Worm (Caenorhabditis elegans) whole organism, L1 larva: Measurements from ENCODE around the gene eelo-2.

Experiments
- ama-1 ChIP-seq: fragments of 150-350 bp; optimal IDR thresholded peaks from 2 replicates; lab custom pipeline; 2014
- blmp-1 ChIP-seq: fragments of 150-350 bp; optimal IDR thresholded peaks from 2 replicates; lab custom pipeline; 2014; ENCODE audit warnings: missing biosample characterization, missing genetic modification characterization
- ceh-63 ChIP-seq: fragments of 200-800 bp; sonication (Bioruptor generic); optimal IDR thresholded peaks from 2 replicates; lab custom pipeline; 2018; ENCODE audit warnings: mild to moderate bottlenecking, missing genetic modification characterization, missing compliant biosample characterization
- ceh-82 ChIP-seq, 3 experiments: fragments of 150-350 bp in 1 of 3; sonication (generic microtip) in 2 of 3; optimal IDR thresholded peaks; 2 replicates each; lab custom pipeline; 2014 to 2017; ENCODE audit warnings: missing biosample characterization in 3 of 3, missing genetic modification characterization in 3 of 3
- dpl-1 ChIP-seq, 3 experiments: fragments of 150-350 bp in 2 of 3; sonication (generic microtip) in 1 of 3; optimal IDR thresholded peaks; 2 replicates each; lab custom pipeline; 2014 to 2017; ENCODE audit warnings: missing biosample characterization in 3 of 3, missing genetic modification characterization in 3 of 3, missing genetic modification reagents in 3 of 3
- efl-1 ChIP-seq, 4 experiments: fragments of 150-350 bp; optimal IDR thresholded peaks in 3 of 4; peaks in 1 of 4; 1 replicate in 1 of 4; 2 replicates in 3 of 4; lab custom pipeline; 2014; ENCODE audit warnings: missing biosample characterization in 2 of 4, missing genetic modification characterization in 2 of 4, missing genetic modification reagents in 2 of 4
- elt-3 ChIP-seq, 6 experiments: fragments of 150-350 bp in 1 of 6; sonication (generic microtip); optimal IDR thresholded peaks; 2 replicates each; lab custom pipeline; 2017 to 2018; ENCODE audit warnings: missing biosample characterization in 6 of 6, missing genetic modification characterization in 6 of 6, inconsistent platforms in 1 of 6
- ets-5 ChIP-seq: fragments of 200-800 bp; sonication (Bioruptor generic); IDR thresholded peaks from 2 replicates; pipeline ENCODE4 v1.3.6; 2022; ENCODE audit warnings: missing genetic modification characterization, missing compliant biosample characterization
- fkh-10 ChIP-seq: sonication (generic microtip); optimal IDR thresholded peaks from 2 replicates; lab custom pipeline; 2017; ENCODE audit warnings: missing biosample characterization, missing genetic modification reagents, missing genetic modification characterization
- fkh-4 ChIP-seq: sonication (generic microtip); optimal IDR thresholded peaks from 2 replicates; lab custom pipeline; 2016; ENCODE audit warnings: missing compliant biosample characterization, missing genetic modification characterization, borderline replicate concordance
- fos-1 ChIP-seq: fragments of 150-350 bp; optimal IDR thresholded peaks from 2 replicates; lab custom pipeline; 2014; ENCODE audit warnings: missing biosample characterization, missing genetic modification characterization
- hlh-4 ChIP-seq: sonication (generic microtip); optimal IDR thresholded peaks from 2 replicates; lab custom pipeline; 2016; ENCODE audit warnings: mild to moderate bottlenecking, missing genetic modification characterization, missing compliant biosample characterization
- isw-1 ChIP-seq: fragments of 200-800 bp; sonication (Bioruptor generic); IDR thresholded peaks from 2 replicates; pipeline ENCODE4 v1.3.6; 2022; ENCODE audit warnings: missing genetic modification characterization, missing compliant biosample characterization
- jun-1 ChIP-seq: fragments of 150-350 bp; optimal IDR thresholded peaks from 2 replicates; lab custom pipeline; 2014; ENCODE audit warnings: missing biosample characterization, missing genetic modification reagents, missing genetic modification characterization
- lin-13 ChIP-seq: fragments of 150-350 bp; optimal IDR thresholded peaks from 2 replicates; lab custom pipeline; 2014; ENCODE audit warnings: missing biosample characterization, missing genetic modification reagents, missing genetic modification characterization
- lin-14 ChIP-seq: fragments of 200-800 bp; sonication (Bioruptor generic); optimal IDR thresholded peaks from 2 replicates; lab custom pipeline; 2018; ENCODE audit warnings: mild to moderate bottlenecking, missing genetic modification characterization, moderate library complexity, missing compliant biosample characterization
- lin-35 ChIP-seq, 2 experiments: fragments of 150-350 bp; optimal IDR thresholded peaks; 2 replicates each; lab custom pipeline; 2014; ENCODE audit warnings: missing biosample characterization in 2 of 2, missing genetic modification characterization in 2 of 2, missing genetic modification reagents in 2 of 2
- lin-39 ChIP-seq: fragments of 150-350 bp; optimal IDR thresholded peaks from 2 replicates; lab custom pipeline; 2014; ENCODE audit warnings: missing biosample characterization, missing genetic modification reagents, missing genetic modification characterization
- lsy-2 ChIP-seq, 2 experiments: fragments of 150-350 bp; optimal IDR thresholded peaks; 2 replicates each; lab custom pipeline; 2014; ENCODE audit warnings: missing biosample characterization in 2 of 2, missing genetic modification characterization in 2 of 2
- mab-9 ChIP-seq: fragments of 200-800 bp; sonication (Bioruptor generic); IDR thresholded peaks from 2 replicates; pipeline ENCODE4 v1.3.6; 2022; ENCODE audit warnings: missing genetic modification reagents, missing genetic modification characterization, missing compliant biosample characterization
- mdl-1 ChIP-seq, 2 experiments: fragments of 150-350 bp; optimal IDR thresholded peaks; 2 replicates each; lab custom pipeline; 2014 to 2017; ENCODE audit warnings: missing biosample characterization in 2 of 2, missing genetic modification characterization in 2 of 2, inconsistent platforms in 1 of 2
- mep-1 ChIP-seq: fragments of 150-350 bp; optimal IDR thresholded peaks from 2 replicates; lab custom pipeline; 2014; ENCODE audit warnings: missing biosample characterization, missing genetic modification characterization
- nhr-19 ChIP-seq: fragments of 200-800 bp; sonication (Bioruptor generic); conservative IDR thresholded peaks from 2 replicates; pipeline ENCODE4 v1.3.6; 2022; ENCODE audit warnings: missing genetic modification characterization, missing compliant biosample characterization
- nhr-237 ChIP-seq: fragments of 150-350 bp; optimal IDR thresholded peaks from 2 replicates; lab custom pipeline; 2014; ENCODE audit warnings: missing biosample characterization, missing genetic modification characterization
- nhr-47 ChIP-seq: sonication (generic microtip); optimal IDR thresholded peaks from 2 replicates; lab custom pipeline; 2016; ENCODE audit warnings: mild to moderate bottlenecking, missing genetic modification characterization, moderate library complexity, missing compliant biosample characterization
- nhr-71 ChIP-seq: sonication (generic microtip); optimal IDR thresholded peaks from 2 replicates; lab custom pipeline; 2016; ENCODE audit warnings: mild to moderate bottlenecking, missing genetic modification characterization, moderate library complexity, missing compliant biosample characterization
- nhr-76 ChIP-seq: sonication (generic microtip); optimal IDR thresholded peaks from 2 replicates; lab custom pipeline; 2017; ENCODE audit warnings: missing biosample characterization, missing genetic modification characterization
- nhr-84 ChIP-seq: sonication (generic microtip); optimal IDR thresholded peaks from 2 replicates; lab custom pipeline; 2017; ENCODE audit warnings: missing biosample characterization, missing genetic modification characterization
- nhr-90 ChIP-seq: sonication (generic microtip); optimal IDR thresholded peaks from 2 replicates; lab custom pipeline; 2016; ENCODE audit warnings: mild to moderate bottlenecking, missing genetic modification characterization, missing compliant biosample characterization; ENCODE audit not compliant: poor library complexity
- pag-3 ChIP-seq: sonication (generic microtip); optimal IDR thresholded peaks from 2 replicates; lab custom pipeline; 2017; ENCODE audit warnings: missing genetic modification characterization, mild to moderate bottlenecking, missing compliant biosample characterization, antibody characterized with exemption, borderline replicate concordance; ENCODE audit not compliant: insufficient read depth
- pax-3 ChIP-seq: fragments of 200-800 bp; sonication (Bioruptor generic); optimal IDR thresholded peaks from 2 replicates; lab custom pipeline; 2018; ENCODE audit warnings: mild to moderate bottlenecking, missing genetic modification characterization, moderate library complexity, missing compliant biosample characterization
- pqm-1 ChIP-seq: sonication (generic microtip); optimal IDR thresholded peaks from 3 replicates; lab custom pipeline; 2017; ENCODE audit warnings: missing biosample characterization, missing genetic modification characterization
- snpc-4 ChIP-seq: fragments of 150-350 bp; optimal IDR thresholded peaks from 2 replicates; lab custom pipeline; 2014; ENCODE audit warnings: missing biosample characterization, missing genetic modification characterization
- snu-23 ChIP-seq: sonication (generic microtip); optimal IDR thresholded peaks from 2 replicates; lab custom pipeline; 2016; ENCODE audit warnings: missing genetic modification characterization, missing compliant biosample characterization
- sptf-1 ChIP-seq: fragments of 150-350 bp; optimal IDR thresholded peaks from 2 replicates; lab custom pipeline; 2014; ENCODE audit warnings: missing biosample characterization, missing genetic modification characterization
- sup-37 ChIP-seq: fragments of 200-800 bp; sonication (Bioruptor generic); optimal IDR thresholded peaks from 2 replicates; lab custom pipeline; 2018; ENCODE audit warnings: mild to moderate bottlenecking, missing genetic modification characterization, missing compliant biosample characterization
- tbx-2 ChIP-seq: sonication (generic microtip); optimal IDR thresholded peaks from 2 replicates; lab custom pipeline; 2016; ENCODE audit warnings: missing genetic modification characterization, missing compliant biosample characterization
- unc-130 ChIP-seq: fragments of 150-350 bp; optimal IDR thresholded peaks from 2 replicates; lab custom pipeline; 2017; ENCODE audit warnings: missing biosample characterization, missing genetic modification characterization, inconsistent platforms
- unc-62 ChIP-seq: fragments of 150-350 bp; optimal IDR thresholded peaks from 2 replicates; lab custom pipeline; 2014; ENCODE audit warnings: missing biosample characterization, missing genetic modification reagents, missing genetic modification characterization
- ztf-4 ChIP-seq: fragments of 150-350 bp; optimal IDR thresholded peaks from 2 replicates; lab custom pipeline; 2014; ENCODE audit warnings: missing biosample characterization, missing genetic modification characterization

Gene eelo-2

ce11 chrIV:17210754-17211153, 39.2 kb upstream of the eelo-2 start:
- TF ChIP-seq fkh-10 (GFP tag; lab: Kevin White, UChicago) (no peak), pag-3 (tag; lab: Kevin White, UChicago) (peak; percentile 44), elt-3 (tag; optimal IDR thresholded peaks at IDR 0.05; lab: Kevin White, UChicago) (peak in 1 of 6 experiments; percentile 50), lin-35 (GFP tag; optimal IDR thresholded peaks at IDR 0.05; lab: Kevin White, UChicago) (peak in 1 of 2 experiments; percentile 6), dpl-1 (GFP tag; optimal IDR thresholded peaks at IDR 0.05; lab: Kevin White, UChicago) (peak in 1 of 3 experiments; percentile 0), hlh-4 (no peak), nhr-76 (no peak), blmp-1 (tag; lab: Kevin White, UChicago) (peak; percentile 78), unc-62 (no peak), sptf-1 (tag; lab: Kevin White, UChicago) (no peak), efl-1 (optimal IDR thresholded peaks at IDR 0.05; lab: Kevin White, UChicago) (peak; percentile 17 to 19), efl-1 (GFP tag; optimal IDR thresholded peaks at IDR 0.05 in 1 of 2; lab: Kevin White, UChicago) (no peak)
- TF ChIP-seq, all 84 proteins: peak for 6

- TF ChIP-seq efl-1 (optimal IDR thresholded peaks at IDR 0.05; lab: Kevin White, UChicago) = peak; percentile 35 to 39
- peak; percentile 31 to 84 for TF ChIP-seq efl-1 (GFP tag; optimal IDR thresholded peaks at IDR 0.05 in 1 of 2; lab: Kevin White, UChicago)
- TF ChIP-seq dpl-1 (GFP tag; optimal IDR thresholded peaks at IDR 0.05; lab: Kevin White, UChicago) = peak in 1 of 3 experiments; percentile 14
- TF ChIP-seq fos-1 (tag; lab: Kevin White, UChicago) = no peak
- no peak for TF ChIP-seq ztf-4 (tag; lab: Kevin White, UChicago)
- no peak for TF ChIP-seq nhr-76
- TF ChIP-seq lin-35 (GFP tag; optimal IDR thresholded peaks at IDR 0.05; lab: Kevin White, UChicago) = peak in 1 of 2 experiments; percentile 25
- TF ChIP-seq nhr-71 (tag; lab: Kevin White, UChicago) = peak; percentile 33
- peak; percentile 68 for TF ChIP-seq lin-14 (GFP tag; lab: Kevin White, UChicago)
- TF ChIP-seq ceh-82 (tag; optimal IDR thresholded peaks at IDR 0.05; lab: Kevin White, UChicago) = peak in 1 of 3 experiments; percentile 20
- peak in 1 of 2 experiments; percentile 5 for TF ChIP-seq lsy-2 (tag; optimal IDR thresholded peaks at IDR 0.05; lab: Kevin White, UChicago)
- peak; percentile 23 for TF ChIP-seq snu-23 (GFP tag; lab: Kevin White, UChicago)
- no peak for TF ChIP-seq lin-13
- TF ChIP-seq, all 84 proteins: peak for 8
These were observed 34.9 kb upstream of the eelo-2 start for ce11 chrIV:17215070-17215469.

ce11 chrIV:17216048-17216447, 33.9 kb upstream of the eelo-2 start, which contains the start of gene Y116A8B.1:
Gene Y116A8B.1 (plus strand): TSS chrIV:17216348.
- TF ChIP-seq efl-1 (optimal IDR thresholded peaks at IDR 0.05; lab: Kevin White, UChicago) (no peak), efl-1 (GFP tag; optimal IDR thresholded peaks at IDR 0.05 in 1 of 2; lab: Kevin White, UChicago) (peak in 1 of 2 experiments; percentile 65), nhr-90 (no peak)
- TF ChIP-seq, all 84 proteins: peak for 1

ce11 chrIV:17223474-17223873, 26.5 kb upstream of the eelo-2 start, which contains the start of gene Y116A8B.4:
Gene Y116A8B.4 (plus strand): TSS chrIV:17223774.
- no peak for TF ChIP-seq fkh-10 (GFP tag; lab: Kevin White, UChicago)
- TF ChIP-seq tbx-2 (tag; lab: Kevin White, UChicago) = no peak
- TF ChIP-seq ama-1 (lab: Kevin White, UChicago) = no peak
- TF ChIP-seq lin-39 (tag; lab: Kevin White, UChicago) = no peak
- TF ChIP-seq unc-62 = no peak
- no peak for TF ChIP-seq isw-1 (GFP tag; lab: Robert Waterston, UW)
- TF ChIP-seq lin-35 (GFP tag; optimal IDR thresholded peaks at IDR 0.05; lab: Kevin White, UChicago) = no peak
- TF ChIP-seq unc-130 (tag; lab: Kevin White, UChicago) = no peak
- TF ChIP-seq ets-5 (GFP tag; lab: Robert Waterston, UW) = no peak
- no peak for TF ChIP-seq jun-1
- no peak for TF ChIP-seq nhr-47
- TF ChIP-seq nhr-237 (tag; lab: Kevin White, UChicago) = no peak
- no peak for TF ChIP-seq ceh-63 (GFP tag; lab: Kevin White, UChicago)
- TF ChIP-seq pax-3 (tag; lab: Kevin White, UChicago) = no peak

- TF ChIP-seq sup-37 (no peak), mdl-1 (tag; optimal IDR thresholded peaks at IDR 0.05; lab: Kevin White, UChicago) (no peak), nhr-84 (tag; lab: Kevin White, UChicago) (no peak), mep-1 (tag; lab: Kevin White, UChicago) (no peak), fkh-4 (no peak), nhr-19 (GFP tag; lab: Robert Waterston, UW) (no peak), mab-9 (GFP tag; lab: Robert Waterston, UW) (no peak), lin-35 (GFP tag; optimal IDR thresholded peaks at IDR 0.05; lab: Kevin White, UChicago) (no peak), unc-62 (no peak), snpc-4 (tag; lab: Kevin White, UChicago) (no peak), pqm-1 (no peak), lin-13 (no peak), ets-5 (GFP tag; lab: Robert Waterston, UW) (no peak)
These were observed 19.0 kb upstream of the eelo-2 start, which contains the start of gene npr-32 for ce11 chrIV:17230958-17231357. Gene npr-32 (minus strand): TSS chrIV:17231058.
